Worm (Caenorhabditis elegans) whole organism, early embryonic: ENCODE measurements around the gene C05G5.2.

Experiments used
- B0310.2 ChIP-seq: sonication (generic microtip); optimal IDR thresholded peaks from 2 replicates; lab custom pipeline; 2016; ENCODE audit warnings: mild to moderate bottlenecking, missing genetic modification characterization, missing compliant biosample characterization
- F13C5.2 ChIP-seq: sonication (generic microtip); optimal IDR thresholded peaks from 2 replicates; lab custom pipeline; 2017; ENCODE audit warnings: mild to moderate bottlenecking, missing genetic modification characterization, inconsistent platforms, missing compliant biosample characterization
- aly-1 ChIP-seq: sonication (generic microtip); optimal IDR thresholded peaks from 2 replicates; lab custom pipeline; 2016; ENCODE audit warnings: missing genetic modification characterization, missing compliant biosample characterization
- ama-1 ChIP-seq: fragments of 150-350 bp; optimal IDR thresholded peaks from 2 replicates; lab custom pipeline; 2014
- ceh-13 ChIP-seq: fragments of 200-800 bp; sonication (Bioruptor generic); optimal IDR thresholded peaks from 2 replicates; lab custom pipeline; 2018; ENCODE audit warnings: mild to moderate bottlenecking, missing genetic modification characterization, missing compliant biosample characterization
- ceh-36 ChIP-seq: sonication (generic microtip); optimal IDR thresholded peaks from 2 replicates; lab custom pipeline; 2016; ENCODE audit warnings: missing genetic modification characterization, inconsistent platforms, missing compliant biosample characterization
- ets-7 ChIP-seq: sonication (generic microtip); optimal IDR thresholded peaks from 2 replicates; lab custom pipeline; 2016; ENCODE audit warnings: missing genotype, missing genetic modification characterization, missing compliant biosample characterization
- flt-1 ChIP-seq: fragments of 200-800 bp; sonication (Bioruptor generic); IDR thresholded peaks from 2 replicates; pipeline ENCODE4 v1.3.6; 2022; ENCODE audit warnings: missing genetic modification characterization, missing compliant biosample characterization
- hmbx-1 ChIP-seq: sonication (generic microtip); optimal IDR thresholded peaks from 2 replicates; lab custom pipeline; 2016; ENCODE audit warnings: mild to moderate bottlenecking, missing genetic modification characterization, missing compliant biosample characterization
- hmg-4 ChIP-seq: fragments of 200-800 bp; sonication (Bioruptor generic); optimal IDR thresholded peaks from 2 replicates; lab custom pipeline; 2018; ENCODE audit warnings: mild to moderate bottlenecking, missing genetic modification characterization, missing compliant biosample characterization
- hnd-1 ChIP-seq: sonication (generic microtip); optimal IDR thresholded peaks from 2 replicates; lab custom pipeline; 2016; ENCODE audit warnings: missing genetic modification characterization, missing compliant biosample characterization
- pes-1 ChIP-seq: fragments of 200-800 bp; sonication (Bioruptor generic); IDR thresholded peaks from 2 replicates; pipeline ENCODE4 v1.3.6; 2022; ENCODE audit warnings: missing genetic modification reagents, missing genetic modification characterization, missing compliant biosample characterization
- scrt-1 ChIP-seq: fragments of 200-800 bp; sonication (Bioruptor generic); IDR thresholded peaks from 2 replicates; pipeline ENCODE4 v1.3.6; 2022; ENCODE audit warnings: missing genetic modification characterization, missing compliant biosample characterization
- sea-1 ChIP-seq: fragments of 200-800 bp; sonication (Bioruptor generic); conservative IDR thresholded peaks from 2 replicates; pipeline ENCODE4 v1.3.6; 2022; ENCODE audit warnings: missing genetic modification characterization, missing compliant biosample characterization
- tbx-11 ChIP-seq: fragments of 200-800 bp; sonication (Bioruptor generic); IDR thresholded peaks from 2 replicates; pipeline ENCODE4 v1.3.6; 2022; ENCODE audit warnings: missing genetic modification characterization, missing compliant biosample characterization
- tbx-37 ChIP-seq: fragments of 200-800 bp; sonication (Bioruptor generic); conservative IDR thresholded peaks from 2 replicates; pipeline ENCODE4 v1.3.6; 2022; ENCODE audit warnings: missing genetic modification reagents, missing genetic modification characterization, missing compliant biosample characterization
- tra-4 ChIP-seq: sonication (generic microtip); optimal IDR thresholded peaks from 2 replicates; lab custom pipeline; 2017; ENCODE audit warnings: missing genetic modification characterization, missing compliant biosample characterization

Gene C05G5.2

DNA sequence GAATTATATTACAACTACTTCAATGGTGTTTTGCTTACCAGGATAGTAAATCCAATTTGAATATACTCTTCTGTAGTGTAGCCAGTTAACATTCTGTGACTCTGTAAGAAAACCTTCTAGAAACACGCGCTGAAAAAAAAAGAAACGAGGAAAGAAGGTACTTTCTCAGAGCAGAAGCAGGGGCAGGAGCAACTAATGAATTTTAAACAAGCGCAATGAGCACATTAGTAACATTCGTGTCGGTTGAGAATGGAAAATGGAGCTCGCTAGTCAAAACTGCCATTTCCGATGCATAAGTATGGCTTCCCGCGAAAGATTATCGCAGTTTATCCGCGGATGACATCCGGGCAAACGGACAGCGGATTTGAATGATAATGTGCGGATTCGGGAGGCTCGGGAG is 4.8 kb downstream of the C05G5.2 start, which contains the start of gene C05G5.3:
Gene C05G5.3 (minus strand): TSS at position 101 of the 400 bp plus-strand sequence.
- TF ChIP-seq ceh-36 (tag; lab: Kevin White, UChicago) = no peak
- no peak for TF ChIP-seq tra-4
- TF ChIP-seq tbx-11 (GFP tag; lab: Robert Waterston, UW) = no peak
- TF ChIP-seq aly-1 (tag; lab: Kevin White, UChicago) = no peak
- TF ChIP-seq ama-1 = no peak
- TF ChIP-seq flt-1 (GFP tag; lab: Robert Waterston, UW) = no peak
- no peak for TF ChIP-seq ets-7
- TF ChIP-seq hmbx-1 (tag; lab: Kevin White, UChicago) = no peak
- no peak for TF ChIP-seq scrt-1 (GFP tag; lab: Robert Waterston, UW)
- TF ChIP-seq B0310.2 = no peak
- TF ChIP-seq ceh-13 (GFP tag; lab: Kevin White, UChicago) = no peak
- no peak for TF ChIP-seq tbx-37
- no peak for TF ChIP-seq hnd-1

DNA sequence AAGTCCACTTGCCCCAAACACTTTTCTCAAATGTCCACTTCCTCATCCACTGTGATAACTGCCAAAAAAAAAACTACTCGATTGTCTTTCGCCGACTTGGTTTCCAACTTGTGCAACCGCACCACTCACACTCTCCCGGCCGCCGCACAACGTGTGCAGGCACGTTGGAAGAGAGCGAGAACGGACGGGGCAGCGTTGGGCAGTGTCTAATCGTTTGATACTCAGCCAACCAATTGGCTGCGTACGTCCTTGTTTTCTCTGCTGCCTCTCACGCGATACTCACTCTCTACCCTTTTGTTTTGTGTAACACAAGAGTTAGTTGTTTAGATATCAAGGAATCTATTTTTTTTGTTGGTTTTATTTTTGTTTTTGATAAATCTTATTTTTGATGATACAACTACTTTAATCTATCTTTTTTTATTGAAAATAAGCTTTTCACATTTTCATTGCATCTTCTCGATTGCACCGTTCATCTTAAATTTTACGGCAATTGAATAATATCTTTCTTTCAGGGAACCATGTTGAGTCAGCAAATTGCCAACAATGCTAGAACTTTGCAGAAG is 6.5 kb downstream of the C05G5.2 start, which contains the start of gene sucl-1:
Gene sucl-1 (plus strand): TSS at position 513 of the 563 bp plus-strand sequence.
- TF ChIP-seq ama-1 (no peak), ets-7 (no peak), flt-1 (GFP tag; lab: Robert Waterston, UW) (no peak), sea-1 (GFP tag; lab: Robert Waterston, UW) (peak; percentile 54; the same call in 1 of the 2 replicates), hmg-4 (GFP tag; lab: Kevin White, UChicago) (peak; percentile 83), hmbx-1 (tag; lab: Kevin White, UChicago) (no peak), F13C5.2 (tag; lab: Kevin White, UChicago) (peak; percentile 67), tbx-11 (GFP tag; lab: Robert Waterston, UW) (no peak)

DNA sequence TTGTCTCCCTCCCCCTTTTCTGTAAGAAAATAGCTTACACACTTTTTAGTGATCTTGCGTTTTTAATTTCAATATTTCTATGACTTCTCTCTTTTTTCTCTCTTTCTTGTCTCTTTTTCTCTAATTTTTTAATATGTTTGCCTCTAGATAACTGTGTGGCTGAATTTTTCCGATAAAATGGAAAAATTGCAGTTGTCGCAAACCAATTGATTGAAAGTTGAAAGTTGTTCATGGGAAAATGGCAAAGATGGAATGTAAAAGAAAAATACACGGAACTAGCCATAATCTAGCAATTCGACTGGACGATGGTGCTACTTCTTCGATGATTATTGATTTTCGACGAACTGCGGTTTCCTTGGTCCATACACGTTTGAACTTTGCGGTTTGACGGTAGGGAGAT is 8.7 kb downstream of the C05G5.2 start:
- no peak for TF ChIP-seq sea-1 (GFP tag; lab: Robert Waterston, UW)
- no peak for TF ChIP-seq pes-1 (GFP tag; lab: Robert Waterston, UW)
- TF ChIP-seq tbx-11 (GFP tag; lab: Robert Waterston, UW) = no peak
- no peak for TF ChIP-seq scrt-1 (GFP tag; lab: Robert Waterston, UW)
- TF ChIP-seq hmg-4 (GFP tag; lab: Kevin White, UChicago) = no peak
- TF ChIP-seq hnd-1 = no peak
- TF ChIP-seq flt-1 (GFP tag; lab: Robert Waterston, UW) = no peak
- TF ChIP-seq tra-4 = no peak
- no peak for TF ChIP-seq F13C5.2 (tag; lab: Kevin White, UChicago)
- no peak for TF ChIP-seq ceh-13 (GFP tag; lab: Kevin White, UChicago)
- no peak for TF ChIP-seq aly-1 (tag; lab: Kevin White, UChicago)
- no peak for TF ChIP-seq hmbx-1 (tag; lab: Kevin White, UChicago)
- TF ChIP-seq ceh-36 (tag; lab: Kevin White, UChicago) = no peak
- TF ChIP-seq tbx-37 = no peak
- TF ChIP-seq ama-1 = no peak
- no peak for TF ChIP-seq B0310.2
- no peak for TF ChIP-seq ets-7

DNA sequence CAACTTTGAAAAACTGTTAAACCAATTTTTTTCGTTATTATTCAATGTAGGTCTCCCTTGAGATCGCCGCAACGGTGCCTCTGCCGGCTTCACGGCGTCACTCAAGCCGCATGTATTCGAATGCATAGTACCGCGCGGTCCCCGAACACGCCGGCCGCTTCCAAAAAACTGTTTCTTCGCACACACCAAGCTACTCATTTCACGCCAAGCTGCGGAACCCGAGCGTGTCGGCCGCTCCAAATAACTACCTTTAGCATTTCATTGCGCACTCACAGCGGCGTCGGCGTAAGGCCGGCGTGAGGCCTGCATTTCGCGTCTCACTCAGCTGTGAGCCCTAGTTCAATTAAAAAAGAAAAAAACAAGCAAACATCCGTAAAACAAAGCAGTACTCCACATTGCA is 9.5 kb downstream of the C05G5.2 start:
- peak; percentile 16; the same call in 1 of the 2 replicates for TF ChIP-seq pes-1 (GFP tag; lab: Robert Waterston, UW)
- no peak for TF ChIP-seq ceh-13 (GFP tag; lab: Kevin White, UChicago)
- 0 out of 2 replicates have a peak, but pooled peaks have one; percentile 61 for TF ChIP-seq scrt-1 (GFP tag; lab: Robert Waterston, UW)

DNA sequence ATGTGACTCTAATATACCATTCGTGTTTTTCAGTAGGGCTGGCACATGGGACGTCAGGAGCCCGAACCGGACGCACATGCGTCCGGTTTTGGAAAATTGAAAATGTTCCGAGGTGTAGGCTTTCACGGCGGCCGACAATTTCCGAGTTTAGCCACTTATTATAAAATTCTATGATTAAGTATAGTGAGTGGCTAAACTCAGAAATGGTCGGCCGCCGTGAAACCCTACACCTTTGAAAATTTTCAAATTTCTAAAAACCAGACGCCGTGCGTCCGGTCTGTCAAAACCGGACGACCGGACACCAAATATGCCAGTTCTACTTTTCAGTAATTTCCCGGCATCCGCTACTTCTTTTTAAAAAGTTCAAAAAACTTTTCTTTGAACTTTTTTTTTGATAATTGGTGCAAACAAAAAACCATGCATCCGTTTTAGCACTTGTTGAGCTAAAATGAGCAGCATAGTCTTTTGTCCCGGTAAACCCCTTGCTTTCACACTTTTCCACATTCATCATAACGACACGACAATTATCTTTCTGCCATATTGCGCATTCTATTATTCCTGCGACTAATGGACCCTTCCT is 10.6 kb downstream of the C05G5.2 start:
- TF ChIP-seq aly-1 (tag; lab: Kevin White, UChicago) (no peak), B0310.2 (no peak), tbx-11 (GFP tag; lab: Robert Waterston, UW) (no peak), ama-1 (no peak), sea-1 (GFP tag; lab: Robert Waterston, UW) (no peak), scrt-1 (GFP tag; lab: Robert Waterston, UW) (no peak), pes-1 (GFP tag; lab: Robert Waterston, UW) (no peak), hmbx-1 (tag; lab: Kevin White, UChicago) (no peak), hnd-1 (no peak), tra-4 (no peak), F13C5.2 (tag; lab: Kevin White, UChicago) (no peak), flt-1 (GFP tag; lab: Robert Waterston, UW) (no peak), hmg-4 (GFP tag; lab: Kevin White, UChicago) (no peak), tbx-37 (no peak)

DNA sequence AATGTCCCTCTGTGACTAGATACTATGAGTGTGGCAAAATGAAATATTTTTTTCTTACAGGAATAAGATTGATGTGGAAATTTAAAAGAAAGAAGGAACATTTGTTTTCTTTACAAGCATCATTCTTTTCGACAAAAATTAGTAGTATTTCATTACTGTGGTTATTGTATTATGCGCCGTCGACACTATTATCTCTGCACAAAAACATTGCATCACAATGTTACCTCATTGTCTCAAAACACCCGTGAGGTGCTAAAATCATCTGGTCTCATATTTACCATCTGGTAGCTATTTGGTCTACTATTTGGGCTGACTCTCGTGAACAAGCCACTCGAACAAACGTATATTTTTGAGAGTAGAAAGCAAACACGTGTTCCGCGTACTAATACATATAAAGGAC is 12.4 kb downstream of the C05G5.2 start:
- TF ChIP-seq ceh-36 (tag; lab: Kevin White, UChicago) (no peak), hnd-1 (no peak), ets-7 (no peak), aly-1 (tag; lab: Kevin White, UChicago) (no peak), sea-1 (GFP tag; lab: Robert Waterston, UW) (no peak), flt-1 (GFP tag; lab: Robert Waterston, UW) (no peak), tbx-11 (GFP tag; lab: Robert Waterston, UW) (no peak), pes-1 (GFP tag; lab: Robert Waterston, UW) (no peak), ceh-13 (GFP tag; lab: Kevin White, UChicago) (no peak)

DNA sequence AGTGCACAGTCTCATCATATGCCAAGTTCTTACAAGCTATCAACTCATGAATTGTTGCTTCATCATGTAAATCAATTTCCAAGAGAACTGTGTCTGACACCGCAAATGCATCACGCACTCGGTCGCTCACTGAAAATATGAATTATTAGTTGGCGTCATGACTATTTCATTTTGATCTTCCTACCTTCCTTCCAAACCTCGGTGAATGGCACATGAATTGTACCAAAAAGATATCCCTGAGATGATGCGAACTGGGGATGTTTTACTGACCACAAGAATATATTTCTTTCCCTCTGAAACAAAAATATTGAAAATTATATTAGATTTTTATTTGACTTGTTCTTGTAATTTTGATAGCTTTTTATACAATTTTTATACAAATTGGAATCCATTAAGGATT is 13.1 kb downstream of the C05G5.2 start:
- TF ChIP-seq ceh-36 (tag; lab: Kevin White, UChicago) = no peak
- TF ChIP-seq flt-1 (GFP tag; lab: Robert Waterston, UW) = no peak
- TF ChIP-seq pes-1 (GFP tag; lab: Robert Waterston, UW) = no peak
- no peak for TF ChIP-seq hnd-1
- TF ChIP-seq hmg-4 (GFP tag; lab: Kevin White, UChicago) = no peak
- no peak for TF ChIP-seq aly-1 (tag; lab: Kevin White, UChicago)
